Worm (Caenorhabditis elegans) whole organism, L3 larva: ENCODE data around the gene C47E8.9.
A peak's percentile ranks its signal among the peaks of the same experiment; 100 is the strongest.

Experiments
- R02D3.7 ChIP-seq: fragments of 150-350 bp; optimal IDR thresholded peaks from 2 replicates; lab custom pipeline; 2014; ENCODE audit warnings: missing biosample characterization, missing genetic modification characterization
- ZK546.5 ChIP-seq: sonication (generic microtip); optimal IDR thresholded peaks from 2 replicates; lab custom pipeline; 2017; ENCODE audit warnings: missing biosample characterization, missing genetic modification characterization
- aly-2 ChIP-seq: fragments of 150-350 bp; optimal IDR thresholded peaks from 2 replicates; lab custom pipeline; 2014; ENCODE audit warnings: missing biosample characterization, missing genetic modification characterization
- ama-1 ChIP-seq: fragments of 150-350 bp; optimal IDR thresholded peaks from 2 replicates; lab custom pipeline; 2018
- ceh-16 ChIP-seq: sonication (generic microtip); optimal IDR thresholded peaks from 2 replicates; lab custom pipeline; 2017; ENCODE audit warnings: missing biosample characterization, missing genetic modification characterization
- ceh-28 ChIP-seq: fragments of 150-350 bp; optimal IDR thresholded peaks from 2 replicates; lab custom pipeline; 2014; ENCODE audit warnings: missing biosample characterization, missing genetic modification reagents, missing genetic modification characterization
- ceh-82 ChIP-seq: fragments of 150-350 bp; optimal IDR thresholded peaks from 2 replicates; lab custom pipeline; 2014; ENCODE audit warnings: missing biosample characterization, missing genetic modification characterization
- ceh-9 ChIP-seq: sonication (generic microtip); optimal IDR thresholded peaks from 2 replicates; lab custom pipeline; 2018; ENCODE audit warnings: missing biosample characterization, missing genetic modification characterization
- daf-12 ChIP-seq: fragments of 150-350 bp; optimal IDR thresholded peaks from 2 replicates; lab custom pipeline; 2014; ENCODE audit warnings: missing biosample characterization, missing genetic modification reagents, missing genetic modification characterization
- egl-27 ChIP-seq: sonication (generic microtip); optimal IDR thresholded peaks from 4 replicates; lab custom pipeline; 2017; ENCODE audit warnings: missing biosample characterization, missing genetic modification reagents, missing genetic modification characterization
- egl-5 ChIP-seq: fragments of 150-350 bp; optimal IDR thresholded peaks from 2 replicates; lab custom pipeline; 2017; ENCODE audit warnings: missing biosample characterization, missing genetic modification reagents, missing genetic modification characterization, inconsistent platforms
- elt-1 ChIP-seq: fragments of 150-350 bp; optimal IDR thresholded peaks from 2 replicates; lab custom pipeline; 2014; ENCODE audit warnings: missing biosample characterization, missing genetic modification characterization
- elt-2 ChIP-seq: sonication (generic microtip); optimal IDR thresholded peaks from 2 replicates; lab custom pipeline; 2016; ENCODE audit warnings: missing genetic modification reagents, mild to moderate bottlenecking, missing genetic modification characterization, missing compliant biosample characterization
- elt-3 ChIP-seq, 3 experiments: fragments of 150-350 bp in 1 of 3; sonication (generic microtip) in 2 of 3; optimal IDR thresholded peaks; 2 replicates in 2 of 3; 4 replicates in 1 of 3; lab custom pipeline; 2014 to 2017; ENCODE audit warnings: missing biosample characterization in 3 of 3, missing genetic modification characterization in 3 of 3
- eor-1 ChIP-seq, 2 experiments: fragments of 150-350 bp; optimal IDR thresholded peaks; 2 replicates each; lab custom pipeline; 2014 to 2018; ENCODE audit warnings: missing biosample characterization in 2 of 2, missing genetic modification characterization in 2 of 2
- fkh-10 ChIP-seq: sonication (generic microtip); optimal IDR thresholded peaks from 2 replicates; lab custom pipeline; 2017; ENCODE audit warnings: missing biosample characterization, missing genetic modification reagents, missing genetic modification characterization
- fkh-2 ChIP-seq: fragments of 150-350 bp; optimal IDR thresholded peaks from 2 replicates; lab custom pipeline; 2014; ENCODE audit warnings: missing biosample characterization, missing genetic modification reagents, missing genetic modification characterization
- fos-1 ChIP-seq: fragments of 150-350 bp; optimal IDR thresholded peaks from 2 replicates; lab custom pipeline; 2014; ENCODE audit warnings: missing biosample characterization, missing genetic modification characterization
- hmg-11 ChIP-seq: sonication (generic microtip); optimal IDR thresholded peaks from 2 replicates; lab custom pipeline; 2016; ENCODE audit warnings: missing genetic modification characterization, missing compliant biosample characterization
- jun-1 ChIP-seq: fragments of 150-350 bp; optimal IDR thresholded peaks from 2 replicates; lab custom pipeline; 2014; ENCODE audit warnings: missing biosample characterization, missing genetic modification reagents, missing genetic modification characterization
- lin-15B ChIP-seq: fragments of 150-350 bp; optimal IDR thresholded peaks from 2 replicates; lab custom pipeline; 2014; ENCODE audit warnings: missing biosample characterization, missing genetic modification characterization
- lin-39 ChIP-seq: fragments of 150-350 bp; optimal IDR thresholded peaks from 2 replicates; lab custom pipeline; 2018; ENCODE audit warnings: missing biosample characterization, missing genetic modification reagents, missing genetic modification characterization
- lsy-12 ChIP-seq: sonication (generic microtip); optimal IDR thresholded peaks from 2 replicates; lab custom pipeline; 2016; ENCODE audit warnings: mild to moderate bottlenecking, missing genetic modification characterization, missing compliant biosample characterization
- mdl-1 ChIP-seq: fragments of 150-350 bp; optimal IDR thresholded peaks from 2 replicates; lab custom pipeline; 2014; ENCODE audit warnings: missing biosample characterization, missing genetic modification characterization
- mml-1 ChIP-seq: fragments of 150-350 bp; sonication (generic microtip); optimal IDR thresholded peaks from 3 replicates; lab custom pipeline; 2014; ENCODE audit warnings: missing biosample characterization, missing genetic modification characterization
- nfya-1 ChIP-seq: sonication (generic microtip); optimal IDR thresholded peaks from 2 replicates; lab custom pipeline; 2017; ENCODE audit warnings: missing genetic modification characterization, mild to moderate bottlenecking, missing compliant biosample characterization, antibody characterized with exemption, moderate library complexity; ENCODE audit not compliant: insufficient read depth
- nhr-11 ChIP-seq: fragments of 150-350 bp; optimal IDR thresholded peaks from 2 replicates; lab custom pipeline; 2014; ENCODE audit warnings: missing biosample characterization, missing genetic modification characterization
- nhr-12 ChIP-seq: fragments of 150-350 bp; optimal IDR thresholded peaks from 2 replicates; lab custom pipeline; 2014; ENCODE audit warnings: missing biosample characterization, missing genetic modification characterization
- nhr-23 ChIP-seq: fragments of 150-350 bp; optimal IDR thresholded peaks from 2 replicates; lab custom pipeline; 2014; ENCODE audit warnings: missing biosample characterization, missing genetic modification reagents, missing genetic modification characterization
- nhr-237 ChIP-seq: fragments of 150-350 bp; optimal IDR thresholded peaks from 2 replicates; lab custom pipeline; 2014; ENCODE audit warnings: missing biosample characterization, missing genetic modification characterization
- nhr-25 ChIP-seq: sonication (generic microtip); optimal IDR thresholded peaks from 2 replicates; lab custom pipeline; 2017; ENCODE audit warnings: missing biosample characterization, missing genetic modification characterization
- nhr-28 ChIP-seq: fragments of 150-350 bp; optimal IDR thresholded peaks from 2 replicates; lab custom pipeline; 2014; ENCODE audit warnings: missing biosample characterization, missing genetic modification characterization
- nhr-43 ChIP-seq: sonication (generic microtip); optimal IDR thresholded peaks from 2 replicates; lab custom pipeline; 2016; ENCODE audit warnings: mild to moderate bottlenecking, missing genetic modification characterization, missing compliant biosample characterization; ENCODE audit not compliant: poor library complexity, severe bottlenecking
- nhr-67 ChIP-seq: fragments of 150-350 bp; optimal IDR thresholded peaks from 2 replicates; lab custom pipeline; 2014; ENCODE audit warnings: missing biosample characterization, missing genetic modification characterization
- nhr-76 ChIP-seq: fragments of 150-350 bp; sonication (generic microtip); optimal IDR thresholded peaks from 5 replicates; lab custom pipeline; 2014; ENCODE audit warnings: missing biosample characterization, missing genetic modification characterization
- nhr-77 ChIP-seq: fragments of 150-350 bp; optimal IDR thresholded peaks from 2 replicates; lab custom pipeline; 2014; ENCODE audit warnings: missing biosample characterization, missing genetic modification characterization
- pha-4 ChIP-seq: fragments of 150-350 bp; optimal IDR thresholded peaks from 2 replicates; lab custom pipeline; 2014; ENCODE audit warnings: missing biosample characterization, missing genetic modification reagents, missing genetic modification characterization
- pqm-1 ChIP-seq: fragments of 150-350 bp; optimal IDR thresholded peaks from 2 replicates; lab custom pipeline; 2017; ENCODE audit warnings: missing biosample characterization, missing genetic modification characterization, inconsistent platforms
- sea-2 ChIP-seq: fragments of 150-350 bp; sonication (generic microtip); optimal IDR thresholded peaks from 4 replicates; lab custom pipeline; 2014; ENCODE audit warnings: missing biosample characterization, missing genetic modification reagents, missing genetic modification characterization
- skn-1 ChIP-seq: fragments of 150-350 bp; optimal IDR thresholded peaks from 2 replicates; lab custom pipeline; 2014; ENCODE audit warnings: missing biosample characterization, missing genetic modification characterization
- snpc-4 ChIP-seq: fragments of 150-350 bp; optimal IDR thresholded peaks from 2 replicates; lab custom pipeline; 2014; ENCODE audit warnings: missing biosample characterization, missing genetic modification characterization
- tbx-2 ChIP-seq: sonication (generic microtip); optimal IDR thresholded peaks from 2 replicates; lab custom pipeline; 2016; ENCODE audit warnings: mild to moderate bottlenecking, missing genetic modification characterization, missing compliant biosample characterization
- unc-39 ChIP-seq: sonication (generic microtip); optimal IDR thresholded peaks from 4 replicates; lab custom pipeline; 2017; ENCODE audit warnings: missing biosample characterization, missing genetic modification characterization
- unc-62 ChIP-seq: fragments of 150-350 bp; sonication (generic microtip); optimal IDR thresholded peaks from 4 replicates; lab custom pipeline; 2014; ENCODE audit warnings: missing biosample characterization, missing genetic modification reagents, missing genetic modification characterization
- zag-1 ChIP-seq: fragments of 150-350 bp; optimal IDR thresholded peaks from 2 replicates; lab custom pipeline; 2014; ENCODE audit warnings: missing biosample characterization, missing genetic modification characterization
- ztf-11 ChIP-seq: fragments of 150-350 bp; optimal IDR thresholded peaks from 2 replicates; lab custom pipeline; 2014; ENCODE audit warnings: missing biosample characterization, missing genetic modification characterization
- ztf-4 ChIP-seq: fragments of 150-350 bp; optimal IDR thresholded peaks from 2 replicates; lab custom pipeline; 2014; ENCODE audit warnings: missing biosample characterization, missing genetic modification characterization

C47E8.9 gene

ce11 chrV:14685435-14686058 lies 22.4 kb downstream of the C47E8.9 start, which contains the start of gene C47E8.4:
Gene C47E8.4, minus strand, starts transcription at chrV:14685485.
- peak; percentile 98 for TF ChIP-seq nhr-43 (tag; lab: Kevin White, UChicago)
- peak; percentile 80 for TF ChIP-seq elt-1 (tag; lab: Kevin White, UChicago)
- TF ChIP-seq elt-2 = peak; percentile 79
- no peak for TF ChIP-seq sea-2 (GFP tag; lab: Kevin White, UChicago)
- TF ChIP-seq eor-1 (tag; optimal IDR thresholded peaks at IDR 0.05; lab: Kevin White, UChicago) = peak in 1 of 2 experiments; percentile 82
- TF ChIP-seq ceh-82 = peak; percentile 72
- peak; percentile 89 for TF ChIP-seq nhr-77
- peak; percentile 99 for TF ChIP-seq lsy-12
- TF ChIP-seq egl-5 (tag; lab: Kevin White, UChicago) = peak; percentile 94
- no peak for TF ChIP-seq ceh-9 (tag; lab: Kevin White, UChicago)
- peak; percentile 30 for TF ChIP-seq nhr-237 (tag; lab: Kevin White, UChicago)
- TF ChIP-seq skn-1 (tag; lab: Kevin White, UChicago) = peak; percentile 84
- TF ChIP-seq nhr-76 (tag; lab: Kevin White, UChicago) = peak; percentile 66
- TF ChIP-seq nhr-25 = peak; percentile 98
- TF ChIP-seq ceh-28 (tag; lab: Kevin White, UChicago) = peak; percentile 93
- peak; percentile 100 for TF ChIP-seq nfya-1 (tag; lab: Kevin White, UChicago)
- peak; percentile 83 for TF ChIP-seq hmg-11
- no peak for TF ChIP-seq nhr-12
- TF ChIP-seq pqm-1 (tag; lab: Kevin White, UChicago) = peak; percentile 86
- peak; percentile 93 for TF ChIP-seq lin-39 (tag; lab: Kevin White, UChicago)
- no peak for TF ChIP-seq aly-2 (tag; lab: Kevin White, UChicago)
- peak; percentile 93 for TF ChIP-seq ztf-4 (tag; lab: Kevin White, UChicago)
- TF ChIP-seq nhr-67 (tag; lab: Kevin White, UChicago) = peak; percentile 19
- no peak for TF ChIP-seq ztf-11 (tag; lab: Kevin White, UChicago)
- peak; percentile 66 for TF ChIP-seq zag-1
- TF ChIP-seq mdl-1 = no peak
- no peak for TF ChIP-seq fkh-2 (tag; lab: Kevin White, UChicago)
- TF ChIP-seq daf-12 (tag; lab: Kevin White, UChicago) = peak; percentile 57
- TF ChIP-seq mml-1 (tag; lab: Kevin White, UChicago) = no peak
- TF ChIP-seq pha-4 (tag; lab: Kevin White, UChicago) = peak; percentile 98
- peak; percentile 87 for TF ChIP-seq unc-62 (GFP tag; lab: Kevin White, UChicago)
- peak; percentile 91 for TF ChIP-seq ama-1
- TF ChIP-seq jun-1 (tag; lab: Kevin White, UChicago) = peak; percentile 98
- TF ChIP-seq unc-39 (tag; lab: Kevin White, UChicago) = no peak
- peak; percentile 98 for TF ChIP-seq fkh-10
- TF ChIP-seq ZK546.5 (tag; lab: Kevin White, UChicago) = peak; percentile 39
- TF ChIP-seq egl-27 (tag; lab: Kevin White, UChicago) = peak; percentile 84
- TF ChIP-seq R02D3.7 (tag; lab: Kevin White, UChicago) = peak; percentile 89
- peak; percentile 93 for TF ChIP-seq nhr-11 (tag; lab: Kevin White, UChicago)
- TF ChIP-seq snpc-4 (tag; lab: Kevin White, UChicago) = peak; percentile 90
- TF ChIP-seq tbx-2 = peak; percentile 95
- no peak for TF ChIP-seq ceh-16
- peak; percentile 98 for TF ChIP-seq nhr-23 (tag; lab: Kevin White, UChicago)
- peak; percentile 100 for TF ChIP-seq lin-15B (tag; lab: Kevin White, UChicago)
- TF ChIP-seq fos-1 (tag; lab: Kevin White, UChicago) = peak; percentile 67
- TF ChIP-seq elt-3 (tag; optimal IDR thresholded peaks at IDR 0.05; lab: Kevin White, UChicago) = peak in 1 of 3 experiments; percentile 52
- peak; percentile 61 for TF ChIP-seq nhr-28
